Fruit fly (Drosophila melanogaster): Measurements from ENCODE around the gene hwt.

hwt gene

dm6 chrX:12600802-12601793 lies 32.8 kb upstream of the hwt start (continued):
- peak; percentile 19 for TF ChIP-seq CG12659 (GFP tag; optimal IDR thresholded peaks at IDR 0.05)
- TF ChIP-seq chinmo (GFP tag; IDR thresholded peaks at IDR 0.05; ENCODE audit: partially characterized antibody) = 0 out of 4 replicates have a peak, but pooled peaks have one; percentile 49
- no peak for TF ChIP-seq Asciz (GFP tag; optimal IDR thresholded peaks at IDR 0.05)
- no peak for TF ChIP-seq Atf3 (GFP tag; optimal IDR thresholded peaks at IDR 0.05)
- TF ChIP-seq Trl (optimal IDR thresholded peaks at IDR 0.05) = peak in 1 of 2 experiments; percentile 4
- no peak for TF ChIP-seq Trl (GFP tag; optimal IDR thresholded peaks at IDR 0.05)
- TF ChIP-seq Nf-YC (tag; optimal IDR thresholded peaks at IDR 0.05) = peak; percentile 85
- TF ChIP-seq prd (optimal IDR thresholded peaks at IDR 0.05) = no peak
- TF ChIP-seq prd (GFP tag; IDR thresholded peaks at IDR 0.05) = no peak
- no peak for TF ChIP-seq CG6791 (GFP tag; IDR thresholded peaks at IDR 0.05; ENCODE audit: partially characterized antibody)
- TF ChIP-seq NFAT (GFP tag; IDR thresholded peaks at IDR 0.05) = no peak
- no peak for TF ChIP-seq Dip3 (GFP tag; optimal IDR thresholded peaks at IDR 0.05)
- TF ChIP-seq CG2712 (tag; optimal IDR thresholded peaks at IDR 0.05) = no peak
- TF ChIP-seq CG10431 (GFP tag; optimal IDR thresholded peaks at IDR 0.05) = no peak
- no peak for TF ChIP-seq Sox100B (GFP tag; optimal IDR thresholded peaks at IDR 0.05)
- peak; percentile 25 for TF ChIP-seq CG15479 (GFP tag; optimal IDR thresholded peaks at IDR 0.05)
- no peak for TF ChIP-seq Hr3 (GFP tag; optimal IDR thresholded peaks at IDR 0.05)
- TF ChIP-seq HLH3B (GFP tag; IDR thresholded peaks at IDR 0.05) = no peak
- no peak for TF ChIP-seq CTCF (GFP tag; optimal IDR thresholded peaks at IDR 0.05)
- peak; percentile 37 to 94 for TF ChIP-seq insv (GFP tag; optimal IDR thresholded peaks at IDR 0.05)
- TF ChIP-seq CG2120 (GFP tag; optimal IDR thresholded peaks at IDR 0.05) = peak; percentile 60
- TF ChIP-seq Dref (GFP tag; IDR thresholded peaks at IDR 0.05) = no peak
- TF ChIP-seq CG32772 (GFP tag; IDR thresholded peaks at IDR 0.05) = no peak

- TF ChIP-seq CG17385 (GFP tag; optimal IDR thresholded peaks at IDR 0.05) (peak; percentile 90), CG11093 (GFP tag; IDR thresholded peaks at IDR 0.05) (no peak), CG17359 (tag; optimal IDR thresholded peaks at IDR 0.05) (peak; percentile 40), nom (GFP tag; optimal IDR thresholded peaks at IDR 0.05) (peak; percentile 79), kay (GFP tag; optimal IDR thresholded peaks at IDR 0.05) (no peak), cg (GFP tag; optimal IDR thresholded peaks at IDR 0.05) (peak; percentile 34), CG1832 (GFP tag; optimal IDR thresholded peaks at IDR 0.05) (peak; percentile 23), unpg (GFP tag; optimal IDR thresholded peaks at IDR 0.05) (no peak), corto (GFP tag; optimal IDR thresholded peaks at IDR 0.05) (peak; percentile 66), CG4360 (GFP tag; IDR thresholded peaks at IDR 0.05) (peak; percentile 54; the same call in 1 of the 2 replicates), Trl (optimal IDR thresholded peaks at IDR 0.05) (peak; percentile 70 to 91), Trl (GFP tag; optimal IDR thresholded peaks at IDR 0.05) (no peak), pfk (GFP tag; optimal IDR thresholded peaks at IDR 0.05) (peak; percentile 74), lbe (GFP tag; optimal IDR thresholded peaks at IDR 0.05) (peak; percentile 60), CG3163 (GFP tag; optimal IDR thresholded peaks at IDR 0.05) (peak; percentile 79), sqz (GFP tag; optimal IDR thresholded peaks at IDR 0.05) (peak; percentile 76), crol (GFP tag; IDR thresholded peaks at IDR 0.05) (peak; percentile 65), kni (GFP tag; optimal IDR thresholded peaks at IDR 0.05) (peak; percentile 17), CG2116 (GFP tag; optimal IDR thresholded peaks at IDR 0.05) (peak; percentile 89), sens (GFP tag) (peak; percentile 64), CG15269 (tag; optimal IDR thresholded peaks at IDR 0.05) (no peak)
These were observed 28.3 kb upstream of the hwt start for dm6 chrX:12596353-12597107.
